Worm (Caenorhabditis elegans): Measurements from ENCODE around the gene bra-1.

DNA sequence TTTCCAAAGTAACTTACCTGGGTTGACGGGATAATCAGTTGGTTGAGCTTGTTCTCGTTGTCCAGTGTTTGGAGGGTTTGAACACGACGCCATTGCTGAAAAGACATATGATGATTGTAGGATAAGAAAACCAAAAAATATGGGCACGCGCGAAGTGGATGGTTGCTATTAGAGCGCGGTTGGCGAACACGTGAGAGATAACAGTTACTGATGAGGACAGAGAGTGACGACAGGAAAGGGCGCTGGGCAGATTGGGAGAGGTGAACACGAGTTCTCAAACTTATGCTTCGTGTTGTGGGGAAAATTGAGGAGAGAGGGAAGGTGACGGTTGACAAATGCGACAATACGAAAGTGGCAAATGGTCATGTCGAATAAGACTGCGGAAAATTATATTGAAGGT is 5.6 kb downstream of the bra-1 start, which contains the start of gene F54B11.8:
- TF ChIP-seq ztf-29 (GFP tag; IDR thresholded peaks at IDR 0.05) (no peak), klf-2 (GFP tag; conservative IDR thresholded peaks at IDR 0.05) (no peak), ref-1 (GFP tag; conservative IDR thresholded peaks at IDR 0.05) (no peak), cog-1 (tag; optimal IDR thresholded peaks at IDR 0.05) (no peak), flt-1 (GFP tag; IDR thresholded peaks at IDR 0.05) (no peak)

Measured in whole organism, midembryonic.